Worm (Caenorhabditis elegans): ENCODE results near the gene C39D10.7.

Gene C39D10.7

DNA sequence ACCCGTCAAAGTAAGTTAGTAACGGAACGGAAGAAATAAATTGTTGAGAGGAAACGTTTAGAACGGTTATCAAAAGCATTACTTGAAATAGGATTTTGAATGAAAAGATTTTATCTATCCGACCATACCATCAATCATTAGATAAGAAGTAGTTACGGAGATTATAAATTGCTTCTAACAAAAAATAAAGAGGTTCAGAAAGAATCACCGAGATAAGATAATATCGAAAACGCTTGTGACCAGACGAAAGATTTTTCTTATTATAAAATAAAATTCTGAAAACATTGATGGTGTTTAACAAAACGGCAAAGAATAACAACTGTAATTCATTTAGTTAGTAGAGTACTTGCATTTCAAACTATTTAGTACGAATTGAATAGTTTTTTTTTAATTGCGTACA, 32.9 kb downstream of the C39D10.7 start, which contains the start of gene C39D10.8:
Gene C39D10.8, minus strand, starts transcription at position 101 of the 400 bp plus-strand sequence.
- no peak for TF ChIP-seq T26A5.8 (tag; optimal IDR thresholded peaks at IDR 0.05)
- no peak for TF ChIP-seq F23B12.7 (tag; optimal IDR thresholded peaks at IDR 0.05; ENCODE audit: insufficient read depth)
- peak; percentile 1 for TF ChIP-seq lin-40 (tag; optimal IDR thresholded peaks at IDR 0.05)
- no peak for TF ChIP-seq cebp-2 (GFP tag; IDR thresholded peaks at IDR 0.05)
- no peak for TF ChIP-seq Y67H2A.10 (GFP tag; conservative IDR thresholded peaks at IDR 0.05)
- TF ChIP-seq lin-35 (GFP tag; optimal IDR thresholded peaks at IDR 0.05): no peak
- TF ChIP-seq bed-2 (GFP tag; IDR thresholded peaks at IDR 0.05): no peak

- TF ChIP-seq rpc-1 (optimal IDR thresholded peaks at IDR 0.05) (no peak), rpc-1 (tag; optimal IDR thresholded peaks at IDR 0.05) (no peak), Y95B8A.8 (GFP tag; IDR thresholded peaks at IDR 0.05) (no peak), madf-3 (GFP tag; IDR thresholded peaks at IDR 0.05) (no peak), him-1 (tag; optimal IDR thresholded peaks at IDR 0.05) (no peak), mxl-1 (tag; optimal IDR thresholded peaks at IDR 0.05) (no peak), akir-1 (GFP tag; optimal IDR thresholded peaks at IDR 0.05) (no peak), dpl-1 (GFP tag; optimal IDR thresholded peaks at IDR 0.05) (no peak), F39B2.1 (GFP tag; IDR thresholded peaks at IDR 0.05) (no peak), chd-7 (tag; optimal IDR thresholded peaks at IDR 0.05) (no peak), F57C9.4 (tag; optimal IDR thresholded peaks at IDR 0.05) (no peak), hsf-1 (GFP tag; IDR thresholded peaks at IDR 0.05) (no peak), cebp-1 (GFP tag; IDR thresholded peaks at IDR 0.05) (no peak), cebp-1 (tag; optimal IDR thresholded peaks at IDR 0.05) (no peak), madf-6 (GFP tag; IDR thresholded peaks at IDR 0.05) (no peak), hlh-12 (tag; optimal IDR thresholded peaks at IDR 0.05) (no peak), sptf-2 (GFP tag; optimal IDR thresholded peaks at IDR 0.05) (no peak), ceh-40 (GFP tag; IDR thresholded peaks at IDR 0.05) (no peak), ceh-27 (GFP tag; optimal IDR thresholded peaks at IDR 0.05) (no peak), F10E7.11 (tag; optimal IDR thresholded peaks at IDR 0.05) (no peak)
Observed at ce11 chrX:7875854-7876253, 37.9 kb downstream of the C39D10.7 start, which contains the start of gene cca-1. TSS of gene cca-1 (minus strand) at chrX:7875954.

- TF ChIP-seq ekl-4 (GFP tag; IDR thresholded peaks at IDR 0.05) (no peak), egrh-3 (GFP tag; IDR thresholded peaks at IDR 0.05) (no peak), nhr-27 (tag; optimal IDR thresholded peaks at IDR 0.05) (no peak), T26A5.8 (tag; optimal IDR thresholded peaks at IDR 0.05) (no peak), xnd-1 (tag; optimal IDR thresholded peaks at IDR 0.05) (no peak), ztf-28 (GFP tag; IDR thresholded peaks at IDR 0.05) (no peak), Y79H2A.3 (GFP tag; conservative IDR thresholded peaks at IDR 0.05) (no peak), sea-2 (GFP tag; IDR thresholded peaks at IDR 0.05) (no peak), ztf-3 (GFP tag; optimal IDR thresholded peaks at IDR 0.05) (no peak), pha-4 (tag; optimal IDR thresholded peaks at IDR 0.05) (no peak), rpc-1 (optimal IDR thresholded peaks at IDR 0.05) (no peak), rpc-1 (tag; optimal IDR thresholded peaks at IDR 0.05) (no peak), Y53G8AR.9 (GFP tag; conservative IDR thresholded peaks at IDR 0.05) (no peak), T07F8.4 (tag; optimal IDR thresholded peaks at IDR 0.05) (no peak)
Observed at ce11 chrX:7873350-7873749, 40.4 kb downstream of the C39D10.7 start.
